Fruit fly (Drosophila melanogaster) whole organism, embryonic: ENCODE data around the gene Inx5.

Experiments
- Atf3 ChIP-seq: fragments of 200-800 bp; sonication (Bioruptor generic); optimal IDR thresholded peaks from 3 replicates; lab custom pipeline; 2016; ENCODE audit warnings: missing biosample characterization, missing genetic modification characterization
- Awh ChIP-seq: fragments of 200-800 bp; sonication (Bioruptor generic); IDR thresholded peaks from 2 replicates; pipeline ENCODE4, ENCODE4 v1.3.6; 2022; ENCODE audit warnings: missing biosample characterization, missing genetic modification characterization
- Bgb ChIP-seq: fragments of 200-800 bp; sonication (Bioruptor generic); IDR thresholded peaks from 2 replicates; pipeline ENCODE4 v1.3.6; 2022; ENCODE audit warnings: missing biosample characterization, missing genetic modification characterization; ENCODE audit not compliant: partially characterized antibody
- Blimp-1 ChIP-seq: fragments of 200-800 bp; sonication (Bioruptor generic); optimal IDR thresholded peaks from 3 replicates; lab custom pipeline; 2018; ENCODE audit warnings: missing biosample characterization, missing genetic modification characterization, mild to moderate bottlenecking, moderate library complexity, missing genetic modification reagents
- CG10209 ChIP-seq: fragments of 200-800 bp; sonication (Bioruptor generic); optimal IDR thresholded peaks from 3 replicates; lab custom pipeline; 2017; ENCODE audit warnings: missing biosample characterization, mild to moderate bottlenecking, missing genetic modification characterization, missing genetic modification reagents
- CG10366 ChIP-seq: fragments of 200-800 bp; sonication (Bioruptor generic); IDR thresholded peaks from 2 replicates; pipeline ENCODE4 v1.3.6; 2022; ENCODE audit warnings: missing biosample characterization, missing genetic modification characterization
- CG10565 ChIP-seq: fragments of 200-800 bp; sonication (Bioruptor generic); optimal IDR thresholded peaks from 3 replicates; lab custom pipeline; 2016; ENCODE audit warnings: missing biosample characterization, mild to moderate bottlenecking, missing genetic modification characterization
- CG12659 ChIP-seq: fragments of 200-800 bp; sonication (Bioruptor generic); optimal IDR thresholded peaks from 3 replicates; lab custom pipeline; 2017; ENCODE audit warnings: mild to moderate bottlenecking, missing biosample characterization, missing genetic modification reagents, missing genetic modification characterization
- CG14860 ChIP-seq: fragments of 200-800 bp; sonication (Bioruptor generic); IDR thresholded peaks from 3 replicates; pipeline ENCODE4 v1.3.6; 2022; ENCODE audit warnings: missing biosample characterization, missing genetic modification characterization; ENCODE audit not compliant: partially characterized antibody
- CG1603 ChIP-seq: fragments of 200-800 bp; sonication (Bioruptor generic); optimal IDR thresholded peaks from 2 replicates; lab custom pipeline; 2019; ENCODE audit warnings: missing biosample characterization, mild to moderate bottlenecking, missing genetic modification characterization, moderate library complexity
- CG16779 ChIP-seq: fragments of 200-800 bp; sonication (Bioruptor generic); IDR thresholded peaks from 2 replicates; pipeline ENCODE4 v1.3.6; 2022; ENCODE audit warnings: missing biosample characterization, missing genetic modification characterization
- CG17612 ChIP-seq: fragments of 200-800 bp; sonication (Bioruptor generic); IDR thresholded peaks from 2 replicates; pipeline ENCODE4 v1.3.6; 2022; ENCODE audit warnings: missing biosample characterization, missing genetic modification characterization
- CG17829 ChIP-seq: fragments of 200-800 bp; optimal IDR thresholded peaks from 2 replicates; lab custom pipeline; 2019; ENCODE audit warnings: missing biosample characterization, mild to moderate bottlenecking, missing genetic modification characterization, moderate library complexity
- CG18476 ChIP-seq: fragments of 200-800 bp; sonication (Bioruptor generic); optimal IDR thresholded peaks from 2 replicates; lab custom pipeline; 2016; ENCODE audit warnings: missing biosample characterization, mild to moderate bottlenecking, missing genetic modification characterization
- CG2712 ChIP-seq: fragments of 200-800 bp; optimal IDR thresholded peaks from 3 replicates; lab custom pipeline; 2019; ENCODE audit warnings: missing biosample characterization, mild to moderate bottlenecking, missing genetic modification characterization, moderate library complexity
- CG3281 ChIP-seq: fragments of 200-800 bp; sonication (Bioruptor generic); optimal IDR thresholded peaks from 3 replicates; lab custom pipeline; 2017; ENCODE audit warnings: missing biosample characterization, mild to moderate bottlenecking, missing genetic modification characterization
- CG3847 ChIP-seq: fragments of 200-800 bp; sonication (Bioruptor generic); IDR thresholded peaks from 2 replicates; pipeline ENCODE4 v1.3.6; 2022; ENCODE audit warnings: missing biosample characterization, missing genetic modification characterization
- CG4360 ChIP-seq: fragments of 200-800 bp; sonication (Bioruptor generic); IDR thresholded peaks from 2 replicates; pipeline ENCODE4 v1.3.6; 2022; ENCODE audit warnings: missing biosample characterization, missing genetic modification characterization
- CG7271 ChIP-seq: fragments of 200-800 bp; sonication (Bioruptor generic); optimal IDR thresholded peaks from 2 replicates; lab custom pipeline; 2018; ENCODE audit warnings: missing biosample characterization, mild to moderate bottlenecking, missing genetic modification characterization, moderate library complexity
- CG7987 ChIP-seq: fragments of 200-800 bp; sonication (Bioruptor generic); optimal IDR thresholded peaks from 2 replicates; lab custom pipeline; 2018; ENCODE audit warnings: missing biosample characterization, mild to moderate bottlenecking, missing genetic modification characterization, moderate library complexity
- CG8281 ChIP-seq: fragments of 200-800 bp; sonication (Bioruptor generic); optimal IDR thresholded peaks from 2 replicates; lab custom pipeline; 2018; ENCODE audit warnings: missing biosample characterization, mild to moderate bottlenecking, missing genetic modification characterization, moderate library complexity
- CG8765 ChIP-seq: fragments of 200-800 bp; sonication (Bioruptor generic); IDR thresholded peaks from 2 replicates; pipeline ENCODE4 v1.3.6; 2022; ENCODE audit warnings: missing biosample characterization, missing genetic modification characterization
- CG8924 ChIP-seq: fragments of 200-800 bp; optimal IDR thresholded peaks from 3 replicates; lab custom pipeline; 2019; ENCODE audit warnings: missing biosample characterization, mild to moderate bottlenecking, missing genetic modification characterization, moderate library complexity
- Dad ChIP-seq: fragments of 200-800 bp; sonication (Bioruptor generic); optimal IDR thresholded peaks from 3 replicates; lab custom pipeline; 2016; ENCODE audit warnings: missing biosample characterization, missing genetic modification characterization
- Dll ChIP-seq: fragments of 200-800 bp; sonication (Bioruptor generic); IDR thresholded peaks from 4 replicates; pipeline ENCODE4 v1.3.6; 2022; ENCODE audit warnings: missing biosample characterization, missing genetic modification characterization; ENCODE audit not compliant: partially characterized antibody
- Drgx ChIP-seq: fragments of 200-800 bp; sonication (Bioruptor generic); IDR thresholded peaks from 2 replicates; pipeline ENCODE4 v1.3.6; 2022; ENCODE audit warnings: missing biosample characterization, missing genetic modification characterization
- E2f2 ChIP-seq: fragments of 200-800 bp; sonication (Bioruptor generic); IDR thresholded peaks from 2 replicates; pipeline ENCODE4 v1.3.6; 2022; ENCODE audit warnings: missing biosample characterization, missing genetic modification characterization
- HmgD ChIP-seq: fragments of 200-800 bp; sonication (Bioruptor generic); optimal IDR thresholded peaks from 3 replicates; lab custom pipeline; 2016; ENCODE audit warnings: missing biosample characterization, missing genetic modification characterization
- Hmr ChIP-seq: fragments of 200-800 bp; sonication (Bioruptor generic); optimal IDR thresholded peaks from 3 replicates; lab custom pipeline; 2017; ENCODE audit warnings: mild to moderate bottlenecking, missing biosample characterization, missing genetic modification reagents, missing genetic modification characterization
- Jarid2 ChIP-seq: fragments of 200-800 bp; sonication (Bioruptor generic); optimal IDR thresholded peaks from 3 replicates; lab custom pipeline; 2017; ENCODE audit warnings: mild to moderate bottlenecking, missing biosample characterization, missing genetic modification reagents, missing genetic modification characterization
- MBD-R2 ChIP-seq: fragments of 200-800 bp; sonication (Bioruptor generic); IDR thresholded peaks from 2 replicates; pipeline ENCODE4 v1.3.6; 2022; ENCODE audit warnings: missing biosample characterization, missing genetic modification characterization
- Mad ChIP-seq: fragments of 200-800 bp; sonication (Bioruptor generic); optimal IDR thresholded peaks from 2 replicates; lab custom pipeline; 2016; ENCODE audit warnings: missing biosample characterization, missing genetic modification characterization
- Nf-YC ChIP-seq: fragments of 200-800 bp; optimal IDR thresholded peaks from 3 replicates; lab custom pipeline; 2019; ENCODE audit warnings: missing biosample characterization, mild to moderate bottlenecking, missing genetic modification characterization, moderate library complexity
- Optix ChIP-seq: fragments of 200-800 bp; sonication (Bioruptor generic); IDR thresholded peaks from 3 replicates; pipeline ENCODE4 v1.3.6; 2022; ENCODE audit warnings: missing biosample characterization, missing genetic modification characterization
- Scr ChIP-seq: fragments of 200-800 bp; sonication (Bioruptor generic); IDR thresholded peaks from 2 replicates; pipeline ENCODE4 v1.3.6; 2022; ENCODE audit warnings: missing biosample characterization, missing genetic modification characterization; ENCODE audit not compliant: partially characterized antibody
- Trl ChIP-seq, 3 experiments: fragments of >200 bp in 2 of 3; fragments of 200-800 bp in 1 of 3; sonication (Bioruptor generic) in 1 of 3; optimal IDR thresholded peaks; 2 replicates in 1 of 3; 3 replicates in 2 of 3; lab custom pipeline; 2016 to 2017; ENCODE audit warnings: missing biosample characterization in 1 of 3, missing genetic modification characterization in 1 of 3
- ab ChIP-seq: fragments of 200-800 bp; sonication (Bioruptor generic); optimal IDR thresholded peaks from 2 replicates; lab custom pipeline; 2016; ENCODE audit warnings: missing biosample characterization, missing genetic modification characterization
- btn ChIP-seq: fragments of 200-800 bp; sonication (Bioruptor generic); optimal IDR thresholded peaks from 2 replicates; lab custom pipeline; 2016; ENCODE audit warnings: missing biosample characterization, missing genetic modification characterization
- caup ChIP-seq: fragments of 200-800 bp; sonication (Bioruptor generic); optimal IDR thresholded peaks from 3 replicates; lab custom pipeline; 2017; ENCODE audit warnings: missing biosample characterization, mild to moderate bottlenecking, missing genetic modification characterization, moderate library complexity; ENCODE audit not compliant: severe bottlenecking
- chif ChIP-seq, 2 experiments: fragments of 200-800 bp; sonication (Bioruptor generic); optimal IDR thresholded peaks; 3 replicates each; lab custom pipeline; 2016; ENCODE audit warnings: missing biosample characterization in 2 of 2, missing genetic modification characterization in 2 of 2
- chn ChIP-seq: fragments of 200-800 bp; sonication (Bioruptor generic); optimal IDR thresholded peaks from 2 replicates; lab custom pipeline; 2016; ENCODE audit warnings: missing biosample characterization, missing genetic modification characterization
- fu2 ChIP-seq: fragments of 200-800 bp; sonication (Bioruptor generic); optimal IDR thresholded peaks from 2 replicates; lab custom pipeline; 2016; ENCODE audit warnings: missing biosample characterization, missing genetic modification characterization
- gce ChIP-seq: fragments of 200-800 bp; sonication (Bioruptor generic); IDR thresholded peaks from 3 replicates; pipeline ENCODE4 v1.3.6; 2022; ENCODE audit warnings: missing biosample characterization, missing genetic modification characterization
- hb ChIP-seq: fragments of 200-800 bp; sonication (Bioruptor generic); IDR thresholded peaks from 3 replicates; pipeline ENCODE4 v1.3.6; 2022; ENCODE audit warnings: missing biosample characterization, missing genetic modification characterization; ENCODE audit not compliant: partially characterized antibody
- p53 ChIP-seq: fragments of 200-800 bp; sonication (Bioruptor generic); optimal IDR thresholded peaks from 2 replicates; lab custom pipeline; 2016; ENCODE audit warnings: missing biosample characterization, missing genetic modification characterization
- pum ChIP-seq: fragments of 200-800 bp; sonication (Bioruptor generic); optimal IDR thresholded peaks from 2 replicates; lab custom pipeline; 2016; ENCODE audit warnings: missing biosample characterization, missing genetic modification characterization
- sens ChIP-seq: fragments of 200-800 bp; sonication (Bioruptor generic); peaks from one replicate; lab custom pipeline; 2016; ENCODE audit warnings: missing biosample characterization, missing genetic modification characterization
- tgo ChIP-seq: fragments of 200-800 bp; sonication (Bioruptor generic); IDR thresholded peaks from 3 replicates; pipeline ENCODE4 v1.3.6; 2022; ENCODE audit warnings: missing biosample characterization, missing genetic modification characterization

The Inx5 gene

dm6 chrX:19153288-19154130, 17.2 kb downstream of the Inx5 start (continued):
- TF ChIP-seq CG7271 (tag; lab: Kevin White, UChicago) (no peak), CG10209 (GFP tag; lab: Kevin White, UChicago) (no peak), CG3847 (GFP tag; lab: Robert Waterston, UW) (no peak), chn (GFP tag; lab: Kevin White, UChicago) (no peak), E2f2 (GFP tag; lab: Robert Waterston, UW) (0 out of 2 replicates have a peak, but pooled peaks have one; percentile 13), CG4360 (peak; percentile 96), CG10366 (GFP tag; lab: Robert Waterston, UW) (no peak), Hmr (peak; percentile 9), Atf3 (GFP tag; lab: Kevin White, UChicago) (no peak), tgo (no peak), CG8765 (GFP tag; lab: Robert Waterston, UW) (no peak), Blimp-1 (GFP tag; lab: Kevin White, UChicago) (peak; percentile 23), Drgx (GFP tag; lab: Robert Waterston, UW) (peak; percentile 28; the same call in 1 of the 2 replicates), CG7987 (GFP tag; lab: Kevin White, UChicago) (peak; percentile 70), CG3281 (GFP tag; lab: Kevin White, UChicago) (no peak), HmgD (peak; percentile 56), btn (GFP tag; lab: Kevin White, UChicago) (peak; percentile 6), sens (GFP tag; lab: Kevin White, UChicago) (peak; percentile 80), Nf-YC (tag; lab: Kevin White, UChicago) (peak; percentile 48), CG1603 (peak; percentile 2), hb (GFP tag; lab: Robert Waterston, UW) (no peak), CG8281 (tag; lab: Kevin White, UChicago) (no peak), CG17829 (peak; percentile 22), Trl (optimal IDR thresholded peaks at IDR 0.05; lab: Kevin White, UChicago) (peak; percentile 83 to 92), Trl (GFP tag; optimal IDR thresholded peaks at IDR 0.05; lab: Kevin White, UChicago) (no peak), fu2 (no peak), Dad (GFP tag; lab: Kevin White, UChicago) (no peak), caup (GFP tag; lab: Kevin White, UChicago) (peak; percentile 12), pum (no peak), Scr (GFP tag; lab: Robert Waterston, UW) (no peak), CG17612 (GFP tag; lab: Robert Waterston, UW) (no peak), MBD-R2 (GFP tag; lab: Robert Waterston, UW) (no peak; the same call in 1 of the 2 replicates), CG16779 (no peak), p53 (GFP tag; lab: Kevin White, UChicago) (no peak), chif (GFP tag; optimal IDR thresholded peaks at IDR 0.05; lab: Kevin White, UChicago) (no peak), Jarid2 (GFP tag; lab: Kevin White, UChicago) (peak; percentile 99), CG10565 (GFP tag; lab: Kevin White, UChicago) (no peak), CG8924 (tag; lab: Kevin White, UChicago) (peak; percentile 8), CG18476 (no peak), Mad (GFP tag; lab: Kevin White, UChicago) (peak; percentile 22), ab (GFP tag; lab: Kevin White, UChicago) (no peak), Awh (no peak), Dll (GFP tag; lab: Robert Waterston, UW) (peak; percentile 51; the same call in 1 of the 4 replicates), CG14860 (no peak), CG2712 (tag; lab: Kevin White, UChicago) (no peak), Bgb (GFP tag; lab: Robert Waterston, UW) (peak; percentile 51; the same call in 1 of the 2 replicates), gce (0 out of 3 replicates have a peak, but pooled peaks have one; percentile 31), Optix (GFP tag; lab: Robert Waterston, UW) (no peak), CG12659 (GFP tag; lab: Kevin White, UChicago) (no peak)
